Fruit fly (Drosophila melanogaster) whole organism, embryonic: ENCODE data around the gene Cep135.

ENCODE experiments used
- C15 ChIP-seq: fragments of 200-800 bp; sonication (Bioruptor generic); IDR thresholded peaks from 3 replicates; pipeline ENCODE4 v1.3.6; 2022; ENCODE audit warnings: missing biosample characterization, missing genetic modification characterization
- CG4404 ChIP-seq: fragments of 200-800 bp; sonication (Bioruptor generic); IDR thresholded peaks from 2 replicates; pipeline ENCODE4 v1.3.6; 2022; ENCODE audit warnings: missing biosample characterization, missing genetic modification characterization

DNA sequence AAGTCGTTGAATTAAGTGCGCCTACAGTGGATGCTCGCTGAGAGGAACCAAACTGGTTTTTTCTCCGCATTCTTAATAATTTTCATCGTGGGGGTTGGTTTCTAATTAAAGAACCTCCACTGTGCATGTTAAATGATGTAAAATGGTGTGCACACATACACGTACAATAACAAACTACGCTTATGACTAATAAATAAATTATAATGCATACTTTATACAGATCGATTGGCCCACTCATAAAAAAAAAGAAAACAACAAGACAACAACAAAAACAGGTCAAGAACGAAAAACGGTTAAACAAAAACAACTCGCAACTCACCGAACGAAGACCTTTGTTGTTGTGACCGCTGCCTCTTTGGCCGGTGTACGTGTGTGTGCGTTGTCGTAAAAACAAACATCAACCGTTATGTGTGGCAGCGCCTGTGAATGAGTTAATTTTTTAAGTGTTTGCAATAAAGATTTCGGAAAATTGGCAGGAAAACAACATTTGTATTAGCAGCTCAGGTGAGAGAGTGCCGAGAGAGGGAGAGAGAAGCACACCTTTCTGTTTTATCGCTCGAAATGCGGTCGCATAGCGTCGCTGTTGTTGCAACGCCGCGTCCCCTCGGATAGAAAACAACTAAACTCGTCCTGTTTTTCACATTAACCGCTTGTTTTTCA is 22.5 kb upstream of the Cep135 start:
- no peak for TF ChIP-seq C15
- TF ChIP-seq CG4404 (GFP tag; lab: Robert Waterston, UW), result no peak
